Worm (Caenorhabditis elegans) whole organism, young adult: ENCODE measurements around the gene adm-2.

ENCODE experiments used
- C06A6.2 ChIP-seq: fragments of 200-800 bp; sonication (Bioruptor generic); conservative IDR thresholded peaks from 2 replicates; pipeline ENCODE4 v1.3.6; 2022; ENCODE audit warnings: missing genetic modification characterization, missing compliant biosample characterization
- D2030.7 ChIP-seq: fragments of 200-800 bp; sonication (Bioruptor generic); IDR thresholded peaks from 2 replicates; pipeline ENCODE4 v1.3.6; 2022; ENCODE audit warnings: missing genetic modification reagents, missing genetic modification characterization, missing compliant biosample characterization
- F37B4.10 ChIP-seq: fragments of 200-800 bp; sonication (Bioruptor generic); IDR thresholded peaks from 2 replicates; pipeline ENCODE4 v1.3.6; 2022; ENCODE audit warnings: missing genetic modification characterization, missing compliant biosample characterization
- F49E8.2 ChIP-seq: sonication (generic microtip); optimal IDR thresholded peaks from 3 replicates; lab custom pipeline; 2017; ENCODE audit warnings: missing genetic modification characterization, mild to moderate bottlenecking, missing compliant biosample characterization, antibody characterized with exemption, moderate library complexity; ENCODE audit not compliant: insufficient read depth
- K11D2.4 ChIP-seq: fragments of 200-800 bp; sonication (Bioruptor generic); IDR thresholded peaks from 2 replicates; pipeline ENCODE4 v1.3.6; 2022; ENCODE audit warnings: missing genetic modification reagents, missing genetic modification characterization, missing compliant biosample characterization
- K12H6.12 ChIP-seq: fragments of 200-800 bp; sonication (Bioruptor generic); optimal IDR thresholded peaks from 2 replicates; lab custom pipeline; 2018; ENCODE audit warnings: mild to moderate bottlenecking, missing genetic modification characterization, missing compliant biosample characterization
- T07F8.4 ChIP-seq: sonication (generic microtip); optimal IDR thresholded peaks from 2 replicates; lab custom pipeline; 2016; ENCODE audit warnings: mild to moderate bottlenecking, missing genetic modification characterization, moderate library complexity, missing compliant biosample characterization
- Y53F4B.3 ChIP-seq: fragments of 200-800 bp; sonication (Bioruptor generic); IDR thresholded peaks from 2 replicates; pipeline ENCODE4 v1.3.6; 2022; ENCODE audit warnings: missing genetic modification reagents, missing genetic modification characterization, missing compliant biosample characterization
- Y53G8AR.9 ChIP-seq: fragments of 200-800 bp; sonication (Bioruptor generic); conservative IDR thresholded peaks from 2 replicates; pipeline ENCODE4 v1.3.6; 2022; ENCODE audit warnings: missing genetic modification reagents, missing genetic modification characterization, missing compliant biosample characterization
- Y56A3A.18 ChIP-seq: fragments of 200-800 bp; sonication (Bioruptor generic); IDR thresholded peaks from 2 replicates; pipeline ENCODE4 v1.3.6; 2022; ENCODE audit warnings: missing genetic modification reagents, missing genetic modification characterization, missing compliant biosample characterization
- Y95B8A.8 ChIP-seq: fragments of 200-800 bp; sonication (Bioruptor generic); IDR thresholded peaks from 2 replicates; pipeline ENCODE4 v1.3.6; 2022; ENCODE audit warnings: missing genetic modification reagents, missing genetic modification characterization, missing compliant biosample characterization
- ama-1 ChIP-seq, 3 experiments: fragments of 150-350 bp in 1 of 3; sonication (generic microtip) in 2 of 3; optimal IDR thresholded peaks; 2 replicates each; lab custom pipeline; 2014 to 2018; ENCODE audit warnings: missing biosample characterization in 2 of 3, missing genetic modification characterization in 2 of 3, missing genetic modification reagents in 2 of 3
- atf-7 ChIP-seq: sonication (generic microtip); optimal IDR thresholded peaks from 2 replicates; lab custom pipeline; 2017; ENCODE audit warnings: mild to moderate bottlenecking, missing genetic modification characterization, missing compliant biosample characterization
- athp-1 ChIP-seq: sonication (generic microtip); optimal IDR thresholded peaks from 2 replicates; lab custom pipeline; 2017; ENCODE audit warnings: mild to moderate bottlenecking, missing genetic modification characterization, missing compliant biosample characterization
- attf-5 ChIP-seq: fragments of 200-800 bp; sonication (Bioruptor generic); optimal IDR thresholded peaks from 2 replicates; lab custom pipeline; 2018; ENCODE audit warnings: mild to moderate bottlenecking, missing genetic modification characterization, missing compliant biosample characterization
- ceh-100 ChIP-seq: fragments of 200-800 bp; sonication (Bioruptor generic); IDR thresholded peaks from 2 replicates; pipeline ENCODE4 v1.3.6; 2022; ENCODE audit warnings: missing genetic modification reagents, missing genetic modification characterization, missing compliant biosample characterization
- die-1 ChIP-seq: sonication (generic microtip); optimal IDR thresholded peaks from 2 replicates; lab custom pipeline; 2016; ENCODE audit warnings: missing genotype, mild to moderate bottlenecking, missing genetic modification characterization, missing compliant biosample characterization
- dox-1 ChIP-seq: fragments of 200-800 bp; sonication (Bioruptor generic); IDR thresholded peaks from 2 replicates; pipeline ENCODE4 v1.3.6; 2022; ENCODE audit warnings: missing genetic modification reagents, missing genetic modification characterization, missing compliant biosample characterization
- egl-18 ChIP-seq: fragments of 200-800 bp; sonication (Bioruptor generic); IDR thresholded peaks from 2 replicates; pipeline ENCODE4 v1.3.6; 2022; ENCODE audit warnings: missing genetic modification reagents, missing genetic modification characterization, missing compliant biosample characterization
- egl-44 ChIP-seq: fragments of 200-800 bp; sonication (Bioruptor generic); IDR thresholded peaks from 2 replicates; pipeline ENCODE4 v1.3.6; 2022; ENCODE audit warnings: missing genetic modification reagents, missing genetic modification characterization, missing compliant biosample characterization
- ekl-4 ChIP-seq: fragments of 200-800 bp; sonication (Bioruptor generic); IDR thresholded peaks from 2 replicates; pipeline ENCODE4 v1.3.6; 2022; ENCODE audit warnings: missing genetic modification reagents, missing genetic modification characterization, missing compliant biosample characterization
- gei-17 ChIP-seq: fragments of 200-800 bp; sonication (Bioruptor generic); optimal IDR thresholded peaks from 2 replicates; lab custom pipeline; 2018; ENCODE audit warnings: mild to moderate bottlenecking, missing genetic modification characterization, missing compliant biosample characterization
- him-1 ChIP-seq: sonication (generic microtip); optimal IDR thresholded peaks from 2 replicates; lab custom pipeline; 2016; ENCODE audit warnings: missing genotype, missing genetic modification reagents, missing genetic modification characterization, missing compliant biosample characterization
- hmg-1.2 ChIP-seq: fragments of 200-800 bp; sonication (Bioruptor generic); IDR thresholded peaks from 2 replicates; pipeline ENCODE4 v1.3.6; 2022; ENCODE audit warnings: missing genetic modification reagents, missing genetic modification characterization, missing compliant biosample characterization
- hmg-20 ChIP-seq: fragments of 200-800 bp; sonication (Bioruptor generic); IDR thresholded peaks from 2 replicates; pipeline ENCODE4 v1.3.6; 2022; ENCODE audit warnings: missing genetic modification reagents, missing genetic modification characterization, missing compliant biosample characterization
- hrde-1 ChIP-seq: sonication (generic microtip); optimal IDR thresholded peaks from 2 replicates; lab custom pipeline; 2016; ENCODE audit warnings: missing genetic modification characterization, mild to moderate bottlenecking, missing compliant biosample characterization, moderate library complexity, missing genotype, missing genetic modification reagents, borderline replicate concordance
- lin-35 ChIP-seq, 3 experiments: fragments of 150-350 bp in 2 of 3; sonication (generic microtip) in 1 of 3; optimal IDR thresholded peaks; 2 replicates each; lab custom pipeline; 2014 to 2018; ENCODE audit warnings: missing biosample characterization in 3 of 3, missing genetic modification characterization in 3 of 3, missing genetic modification reagents in 3 of 3
- lsl-1 ChIP-seq: fragments of 200-800 bp; sonication (Bioruptor generic); optimal IDR thresholded peaks from 2 replicates; lab custom pipeline; 2018; ENCODE audit warnings: mild to moderate bottlenecking, missing genetic modification characterization, moderate library complexity, missing compliant biosample characterization
- lsy-27 ChIP-seq: sonication (generic microtip); optimal IDR thresholded peaks from 2 replicates; lab custom pipeline; 2017; ENCODE audit warnings: missing genetic modification characterization, mild to moderate bottlenecking, missing compliant biosample characterization, antibody characterized with exemption, missing genotype, borderline replicate concordance; ENCODE audit not compliant: insufficient read depth
- madf-6 ChIP-seq: fragments of 200-800 bp; sonication (Bioruptor generic); IDR thresholded peaks from 2 replicates; pipeline ENCODE4 v1.3.6; 2022; ENCODE audit warnings: missing genetic modification reagents, missing genetic modification characterization, missing compliant biosample characterization
- mxl-1 ChIP-seq: sonication (generic microtip); optimal IDR thresholded peaks from 2 replicates; lab custom pipeline; 2016; ENCODE audit warnings: missing genetic modification characterization, missing compliant biosample characterization
- nfya-2 ChIP-seq: fragments of 200-800 bp; sonication (Bioruptor generic); IDR thresholded peaks from 2 replicates; pipeline ENCODE4 v1.3.6; 2022; ENCODE audit warnings: missing genetic modification reagents, missing genetic modification characterization, missing compliant biosample characterization
- nhr-120 ChIP-seq: fragments of 200-800 bp; sonication (Bioruptor generic); IDR thresholded peaks from 2 replicates; pipeline ENCODE4 v1.3.6; 2022; ENCODE audit warnings: missing genetic modification characterization, missing compliant biosample characterization
- nhr-179 ChIP-seq: sonication (generic microtip); optimal IDR thresholded peaks from 2 replicates; lab custom pipeline; 2016; ENCODE audit warnings: mild to moderate bottlenecking, missing genetic modification characterization, missing compliant biosample characterization
- nhr-27 ChIP-seq: fragments of 200-800 bp; sonication (Bioruptor generic); optimal IDR thresholded peaks from 2 replicates; lab custom pipeline; 2018; ENCODE audit warnings: mild to moderate bottlenecking, missing genetic modification characterization, moderate library complexity, missing compliant biosample characterization
- nhr-90 ChIP-seq: sonication (generic microtip); optimal IDR thresholded peaks from 2 replicates; lab custom pipeline; 2016; ENCODE audit warnings: missing genotype, mild to moderate bottlenecking, missing genetic modification characterization, missing compliant biosample characterization
- pbrm-1 ChIP-seq: fragments of 200-800 bp; sonication (Bioruptor generic); IDR thresholded peaks from 2 replicates; pipeline ENCODE4 v1.3.6; 2022; ENCODE audit warnings: missing genetic modification reagents, missing genetic modification characterization, missing compliant biosample characterization
- sdz-38 ChIP-seq: sonication (generic microtip); optimal IDR thresholded peaks from 2 replicates; lab custom pipeline; 2016; ENCODE audit warnings: missing genotype, missing genetic modification characterization, missing compliant biosample characterization
- snpc-1.1 ChIP-seq: sonication (generic microtip); optimal IDR thresholded peaks from 2 replicates; lab custom pipeline; 2017; ENCODE audit warnings: missing genetic modification characterization, mild to moderate bottlenecking, missing compliant biosample characterization, antibody characterized with exemption, moderate library complexity, missing genotype, missing genetic modification reagents; ENCODE audit not compliant: insufficient read depth
- snpc-3.4 ChIP-seq: sonication (generic microtip); optimal IDR thresholded peaks from 2 replicates; lab custom pipeline; 2017; ENCODE audit warnings: missing genetic modification characterization, mild to moderate bottlenecking, missing compliant biosample characterization, antibody characterized with exemption, moderate library complexity, missing genotype, missing genetic modification reagents
- somi-1 ChIP-seq: fragments of 200-800 bp; sonication (Bioruptor generic); optimal IDR thresholded peaks from 2 replicates; lab custom pipeline; 2018; ENCODE audit warnings: mild to moderate bottlenecking, missing genetic modification characterization, missing compliant biosample characterization
- sptf-2 ChIP-seq: fragments of 200-800 bp; sonication (Bioruptor generic); optimal IDR thresholded peaks from 2 replicates; lab custom pipeline; 2018; ENCODE audit warnings: mild to moderate bottlenecking, missing genetic modification characterization, missing compliant biosample characterization
- tbx-9 ChIP-seq: sonication (generic microtip); optimal IDR thresholded peaks from 2 replicates; lab custom pipeline; 2016; ENCODE audit warnings: borderline replicate concordance, missing genetic modification characterization, inconsistent platforms, missing compliant biosample characterization
- unc-62 ChIP-seq: fragments of 150-350 bp; optimal IDR thresholded peaks from 2 replicates; lab custom pipeline; 2014; ENCODE audit warnings: missing biosample characterization, missing genetic modification reagents, missing genetic modification characterization
- zim-3 ChIP-seq: sonication (generic microtip); optimal IDR thresholded peaks from 2 replicates; lab custom pipeline; 2017; ENCODE audit warnings: mild to moderate bottlenecking, missing genetic modification characterization, moderate library complexity, missing compliant biosample characterization
- ztf-22 ChIP-seq: fragments of 200-800 bp; sonication (Bioruptor generic); optimal IDR thresholded peaks from 2 replicates; lab custom pipeline; 2018; ENCODE audit warnings: mild to moderate bottlenecking, missing genetic modification characterization, moderate library complexity, missing compliant biosample characterization
- ztf-25 ChIP-seq: fragments of 200-800 bp; sonication (Bioruptor generic); IDR thresholded peaks from 2 replicates; pipeline ENCODE4 v1.3.6; 2022; ENCODE audit warnings: missing genetic modification reagents, missing genetic modification characterization, missing compliant biosample characterization
- ztf-3 ChIP-seq: fragments of 200-800 bp; sonication (Bioruptor generic); optimal IDR thresholded peaks from 2 replicates; lab custom pipeline; 2018; ENCODE audit warnings: mild to moderate bottlenecking, missing genetic modification characterization, missing compliant biosample characterization

Gene adm-2

DNA sequence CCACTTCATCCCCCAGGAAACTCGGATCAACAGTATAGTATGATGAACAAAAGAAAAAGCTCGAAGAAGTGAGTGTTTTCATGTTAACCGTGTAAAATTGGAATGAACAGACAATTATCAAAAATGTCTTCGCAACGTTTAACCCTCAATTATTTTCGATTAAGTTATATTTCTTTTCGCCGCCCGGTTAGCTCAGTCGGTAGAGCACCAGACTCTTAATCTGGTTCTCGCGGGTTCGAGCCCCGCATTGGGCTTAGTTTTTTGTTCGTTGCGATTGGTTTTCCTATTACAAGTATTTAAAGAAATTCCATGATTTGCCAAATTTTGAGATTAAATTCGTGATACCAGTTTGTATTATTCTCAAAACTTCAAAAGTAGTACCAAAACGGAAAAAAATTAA lies 42.0 kb downstream of the adm-2 start (continued):
- no peak for TF ChIP-seq ama-1 (optimal IDR thresholded peaks at IDR 0.05; lab: Kevin White, UChicago)
- peak in 1 of 2 experiments; percentile 30 for TF ChIP-seq ama-1 (GFP tag; optimal IDR thresholded peaks at IDR 0.05; lab: Kevin White, UChicago)
- TF ChIP-seq sdz-38 (tag; lab: Kevin White, UChicago): no peak
- no peak for TF ChIP-seq F49E8.2 (tag; lab: Kevin White, UChicago)
- TF ChIP-seq hmg-20 (GFP tag; lab: Robert Waterston, UW): no peak
- TF ChIP-seq ekl-4 (GFP tag; lab: Robert Waterston, UW): no peak
- no peak for TF ChIP-seq sptf-2 (GFP tag; lab: Kevin White, UChicago)
- TF ChIP-seq tbx-9: no peak
- peak; percentile 62; the same call in 1 of the 2 replicates for TF ChIP-seq Y56A3A.18 (GFP tag; lab: Robert Waterston, UW)
- TF ChIP-seq hmg-1.2 (GFP tag; lab: Robert Waterston, UW): peak; percentile 62
- no peak for TF ChIP-seq C06A6.2 (GFP tag; lab: Robert Waterston, UW)
- 0 out of 2 replicates have a peak, but pooled peaks have one; percentile 8 for TF ChIP-seq ztf-25 (GFP tag; lab: Robert Waterston, UW)
- TF ChIP-seq nhr-90 (tag; lab: Kevin White, UChicago): no peak
- TF ChIP-seq dox-1: no peak
- no peak for TF ChIP-seq mxl-1
- TF ChIP-seq attf-5 (GFP tag; lab: Kevin White, UChicago): no peak
- peak; percentile 51 for TF ChIP-seq die-1
- no peak for TF ChIP-seq nhr-120 (GFP tag; lab: Robert Waterston, UW)
- no peak for TF ChIP-seq hrde-1 (tag; lab: Kevin White, UChicago)
- no peak for TF ChIP-seq Y95B8A.8 (GFP tag; lab: Robert Waterston, UW)
- no peak for TF ChIP-seq atf-7 (tag; lab: Kevin White, UChicago)
- no peak for TF ChIP-seq somi-1
- no peak for TF ChIP-seq snpc-3.4 (tag; lab: Kevin White, UChicago)
- no peak for TF ChIP-seq zim-3 (tag; lab: Kevin White, UChicago)
- TF ChIP-seq snpc-1.1 (tag; lab: Kevin White, UChicago): peak; percentile 60
- peak in 1 of 3 experiments; percentile 16 for TF ChIP-seq lin-35 (GFP tag; optimal IDR thresholded peaks at IDR 0.05; lab: Kevin White, UChicago)
- TF ChIP-seq nhr-27 (tag; lab: Kevin White, UChicago): no peak
- 0 out of 2 replicates have a peak, but pooled peaks have one; percentile 31 for TF ChIP-seq Y53F4B.3 (GFP tag; lab: Robert Waterston, UW)
- TF ChIP-seq ceh-100: no peak
- no peak for TF ChIP-seq K12H6.12
- no peak for TF ChIP-seq gei-17 (GFP tag; lab: Kevin White, UChicago)
- TF ChIP-seq lsl-1: no peak
- TF ChIP-seq nfya-2 (GFP tag; lab: Robert Waterston, UW): no peak
- no peak for TF ChIP-seq him-1 (tag; lab: Kevin White, UChicago)
- TF ChIP-seq D2030.7 (GFP tag; lab: Robert Waterston, UW): peak; percentile 67
- TF ChIP-seq Y53G8AR.9 (GFP tag; lab: Robert Waterston, UW): no peak
- peak; percentile 67 for TF ChIP-seq pbrm-1 (GFP tag; lab: Robert Waterston, UW)
- TF ChIP-seq egl-18: no peak
- TF ChIP-seq K11D2.4 (GFP tag; lab: Robert Waterston, UW): no peak
- no peak; the same call in 1 of the 2 replicates for TF ChIP-seq madf-6 (GFP tag; lab: Robert Waterston, UW)
- TF ChIP-seq unc-62: no peak
- no peak for TF ChIP-seq F37B4.10 (GFP tag; lab: Robert Waterston, UW)
- no peak for TF ChIP-seq ztf-22 (GFP tag; lab: Kevin White, UChicago)
- TF ChIP-seq lsy-27 (tag; lab: Kevin White, UChicago): no peak
- TF ChIP-seq egl-44: no peak
- TF ChIP-seq athp-1 (tag; lab: Kevin White, UChicago): no peak
- TF ChIP-seq T07F8.4 (tag; lab: Kevin White, UChicago): no peak
- TF ChIP-seq nhr-179: no peak
- TF ChIP-seq ztf-3 (GFP tag; lab: Kevin White, UChicago): no peak
